Worm (Caenorhabditis elegans) whole organism, young adult: ENCODE data around the gene F10D7.3.

Experiments used
- F55B11.4 ChIP-seq: sonication (generic microtip); optimal IDR thresholded peaks from 2 replicates; lab custom pipeline; 2016; ENCODE audit warnings: missing compliant biosample characterization, missing genetic modification characterization, borderline replicate concordance; ENCODE audit not compliant: insufficient read depth
- T07F8.4 ChIP-seq: sonication (generic microtip); optimal IDR thresholded peaks from 2 replicates; lab custom pipeline; 2016; ENCODE audit warnings: mild to moderate bottlenecking, missing genetic modification characterization, moderate library complexity, missing compliant biosample characterization
- ama-1 ChIP-seq, 3 experiments: fragments of 150-350 bp in 1 of 3; sonication (generic microtip) in 2 of 3; optimal IDR thresholded peaks; 2 replicates each; lab custom pipeline; 2014 to 2018; ENCODE audit warnings: missing biosample characterization in 2 of 3, missing genetic modification characterization in 2 of 3, missing genetic modification reagents in 2 of 3
- cebp-2 ChIP-seq: fragments of 200-800 bp; sonication (Bioruptor generic); IDR thresholded peaks from 2 replicates; pipeline ENCODE4 v1.3.6; 2022; ENCODE audit warnings: missing genetic modification characterization, missing compliant biosample characterization
- lin-35 ChIP-seq, 3 experiments: fragments of 150-350 bp in 2 of 3; sonication (generic microtip) in 1 of 3; optimal IDR thresholded peaks; 2 replicates each; lab custom pipeline; 2014 to 2018; ENCODE audit warnings: missing biosample characterization in 3 of 3, missing genetic modification characterization in 3 of 3, missing genetic modification reagents in 3 of 3
- snpc-4 ChIP-seq, 5 experiments: fragments of 150-350 bp in 1 of 5; sonication (generic microtip) in 4 of 5; optimal IDR thresholded peaks; 2 replicates each; lab custom pipeline; 2014 to 2018; ENCODE audit warnings: missing genetic modification characterization in 5 of 5, missing biosample characterization in 3 of 5, antibody characterized with exemption in 2 of 5, mild to moderate bottlenecking in 2 of 5, missing compliant biosample characterization in 2 of 5, missing genotype in 2 of 5, moderate library complexity in 2 of 5, missing genetic modification reagents in 1 of 5

DNA sequence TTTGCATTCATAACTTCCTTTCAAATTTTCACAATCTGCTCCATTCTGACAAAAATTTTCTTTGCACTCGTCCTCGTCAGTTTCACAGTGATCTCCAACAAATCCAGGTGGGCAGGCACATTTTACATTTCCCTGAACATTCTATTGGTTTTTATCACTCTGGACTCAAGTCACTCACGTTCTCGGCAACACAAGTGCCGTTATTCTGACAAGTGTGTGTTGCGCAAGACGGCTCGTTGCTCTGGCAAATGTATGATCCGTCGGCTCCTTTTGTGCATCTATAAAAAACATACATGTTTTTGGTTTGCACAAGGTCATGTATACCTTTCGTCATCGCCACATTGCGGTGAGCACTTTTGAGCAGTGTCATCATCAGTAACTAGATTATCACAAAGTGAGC is 38.2 kb upstream of the F10D7.3 start:
- no peak for TF ChIP-seq T07F8.4 (tag; lab: Kevin White, UChicago)
- no peak for TF ChIP-seq snpc-4 (GFP tag; optimal IDR thresholded peaks at IDR 0.05; lab: Kevin White, UChicago)
- no peak for TF ChIP-seq snpc-4 (tag; optimal IDR thresholded peaks at IDR 0.05; lab: Kevin White, UChicago)
- no peak for TF ChIP-seq cebp-2 (GFP tag; lab: Robert Waterston, UW)
- TF ChIP-seq F55B11.4 (tag; lab: Kevin White, UChicago): no peak
- TF ChIP-seq lin-35 (GFP tag; optimal IDR thresholded peaks at IDR 0.05; lab: Kevin White, UChicago): no peak
- TF ChIP-seq ama-1 (optimal IDR thresholded peaks at IDR 0.05; lab: Kevin White, UChicago): no peak
- no peak for TF ChIP-seq ama-1 (GFP tag; optimal IDR thresholded peaks at IDR 0.05; lab: Kevin White, UChicago)
